Fruit fly (Drosophila melanogaster) whole organism, embryonic: ENCODE measurements around the gene CG33306.
A peak's percentile ranks its signal among the peaks of the same experiment; 100 is the strongest.

Experiments
- CG12155 ChIP-seq: fragments of 200-800 bp; sonication (Bioruptor generic); optimal IDR thresholded peaks from 3 replicates; lab custom pipeline; 2016; ENCODE audit warnings: missing biosample characterization, missing genetic modification characterization
- CG13287 ChIP-seq: fragments of 200-800 bp; sonication (Bioruptor generic); IDR thresholded peaks from 2 replicates; pipeline ENCODE4 v1.3.6; 2022; ENCODE audit warnings: missing biosample characterization, missing genetic modification characterization; ENCODE audit not compliant: partially characterized antibody
- CG14014 ChIP-seq: fragments of 200-800 bp; sonication (Bioruptor generic); IDR thresholded peaks from 2 replicates; pipeline ENCODE4 v1.3.6; 2022; ENCODE audit warnings: missing biosample characterization, missing genetic modification characterization
- CG14710 ChIP-seq: fragments of 200-800 bp; sonication (Bioruptor generic); optimal IDR thresholded peaks from 3 replicates; lab custom pipeline; 2019; ENCODE audit warnings: missing biosample characterization, mild to moderate bottlenecking, missing genetic modification characterization, moderate library complexity
- CG15696 ChIP-seq: fragments of 200-800 bp; sonication (Bioruptor generic); optimal IDR thresholded peaks from 2 replicates; lab custom pipeline; 2019; ENCODE audit warnings: missing biosample characterization, mild to moderate bottlenecking, missing genetic modification characterization, moderate library complexity
- CG17186 ChIP-seq: fragments of 200-800 bp; sonication (Bioruptor generic); optimal IDR thresholded peaks from 3 replicates; lab custom pipeline; 2017; ENCODE audit warnings: missing biosample characterization, missing genetic modification reagents, missing genetic modification characterization
- CG17385 ChIP-seq: fragments of 200-800 bp; sonication (Bioruptor generic); optimal IDR thresholded peaks from 3 replicates; lab custom pipeline; 2018; ENCODE audit warnings: missing biosample characterization, mild to moderate bottlenecking, missing genetic modification characterization
- CG17612 ChIP-seq: fragments of 200-800 bp; sonication (Bioruptor generic); IDR thresholded peaks from 2 replicates; pipeline ENCODE4 v1.3.6; 2022; ENCODE audit warnings: missing biosample characterization, missing genetic modification characterization
- CG18476 ChIP-seq: fragments of 200-800 bp; sonication (Bioruptor generic); optimal IDR thresholded peaks from 2 replicates; lab custom pipeline; 2016; ENCODE audit warnings: missing biosample characterization, mild to moderate bottlenecking, missing genetic modification characterization
- CG2116 ChIP-seq: fragments of 200-800 bp; sonication (Bioruptor generic); optimal IDR thresholded peaks from 3 replicates; lab custom pipeline; 2018; ENCODE audit warnings: missing biosample characterization, mild to moderate bottlenecking, missing genetic modification characterization
- CG34224 ChIP-seq: fragments of 200-800 bp; sonication (Bioruptor generic); IDR thresholded peaks from 3 replicates; pipeline ENCODE4 v1.3.6; 2022; ENCODE audit warnings: missing biosample characterization, missing genetic modification characterization; ENCODE audit not compliant: partially characterized antibody
- CG3847 ChIP-seq: fragments of 200-800 bp; sonication (Bioruptor generic); IDR thresholded peaks from 2 replicates; pipeline ENCODE4 v1.3.6; 2022; ENCODE audit warnings: missing biosample characterization, missing genetic modification characterization
- CG5953 ChIP-seq: fragments of 200-800 bp; sonication (Bioruptor generic); IDR thresholded peaks from 2 replicates; pipeline ENCODE4 v1.3.6; 2022; ENCODE audit warnings: missing biosample characterization, missing genetic modification characterization
- CG6254 ChIP-seq: fragments of 200-800 bp; sonication (Bioruptor generic); optimal IDR thresholded peaks from 3 replicates; lab custom pipeline; 2017; ENCODE audit warnings: mild to moderate bottlenecking, missing biosample characterization, missing genetic modification reagents, missing genetic modification characterization
- CG7963 ChIP-seq: fragments of 200-800 bp; sonication (Bioruptor generic); IDR thresholded peaks from 3 replicates; pipeline ENCODE4 v1.3.6; 2022; ENCODE audit warnings: missing biosample characterization, missing genetic modification characterization; ENCODE audit not compliant: partially characterized antibody
- CG7987 ChIP-seq: fragments of 200-800 bp; sonication (Bioruptor generic); optimal IDR thresholded peaks from 2 replicates; lab custom pipeline; 2018; ENCODE audit warnings: missing biosample characterization, mild to moderate bottlenecking, missing genetic modification characterization, moderate library complexity
- Dbx ChIP-seq: fragments of 200-800 bp; sonication (Bioruptor generic); IDR thresholded peaks from 3 replicates; pipeline ENCODE4 v1.3.6; 2022; ENCODE audit warnings: missing biosample characterization, missing genetic modification characterization
- Dll ChIP-seq: fragments of 200-800 bp; sonication (Bioruptor generic); IDR thresholded peaks from 4 replicates; pipeline ENCODE4 v1.3.6; 2022; ENCODE audit warnings: missing biosample characterization, missing genetic modification characterization; ENCODE audit not compliant: partially characterized antibody
- Doc3 ChIP-seq: fragments of 200-800 bp; sonication (Bioruptor generic); IDR thresholded peaks from 3 replicates; pipeline ENCODE4 v1.3.6; 2022; ENCODE audit warnings: missing biosample characterization, missing genetic modification characterization; ENCODE audit not compliant: partially characterized antibody
- Dref ChIP-seq: fragments of 200-800 bp; sonication (Bioruptor generic); IDR thresholded peaks from 2 replicates; pipeline ENCODE4 v1.3.6; 2022; ENCODE audit warnings: missing biosample characterization, missing genetic modification characterization
- E2f2 ChIP-seq: fragments of 200-800 bp; sonication (Bioruptor generic); IDR thresholded peaks from 2 replicates; pipeline ENCODE4 v1.3.6; 2022; ENCODE audit warnings: missing biosample characterization, missing genetic modification characterization
- Elba2 ChIP-seq: fragments of 200-800 bp; sonication (Bioruptor generic); optimal IDR thresholded peaks from 3 replicates; lab custom pipeline; 2016; ENCODE audit warnings: missing biosample characterization, missing genetic modification characterization
- HmgZ ChIP-seq: fragments of 200-800 bp; sonication (Bioruptor generic); optimal IDR thresholded peaks from 2 replicates; lab custom pipeline; 2018; ENCODE audit warnings: missing biosample characterization, mild to moderate bottlenecking, missing genetic modification characterization
- Hsf ChIP-seq: fragments of 200-800 bp; sonication (Bioruptor generic); optimal IDR thresholded peaks from 3 replicates; lab custom pipeline; 2016; ENCODE audit warnings: missing biosample characterization, missing genetic modification characterization
- Lhr ChIP-seq: fragments of 200-800 bp; sonication (Bioruptor generic); optimal IDR thresholded peaks from 3 replicates; lab custom pipeline; 2017; ENCODE audit warnings: mild to moderate bottlenecking, missing biosample characterization, missing genetic modification reagents, missing genetic modification characterization
- MBD-R2 ChIP-seq: fragments of 200-800 bp; sonication (Bioruptor generic); IDR thresholded peaks from 2 replicates; pipeline ENCODE4 v1.3.6; 2022; ENCODE audit warnings: missing biosample characterization, missing genetic modification characterization
- MESR4 ChIP-seq: fragments of 200-800 bp; sonication (Bioruptor generic); optimal IDR thresholded peaks from 2 replicates; lab custom pipeline; 2018; ENCODE audit warnings: missing biosample characterization, mild to moderate bottlenecking, missing genetic modification characterization, moderate library complexity
- Max ChIP-seq: fragments of 200-800 bp; sonication (Bioruptor generic); optimal IDR thresholded peaks from 2 replicates; lab custom pipeline; 2016; ENCODE audit warnings: missing biosample characterization, mild to moderate bottlenecking, missing genetic modification characterization
- Myb ChIP-seq: fragments of 200-800 bp; sonication (Bioruptor generic); optimal IDR thresholded peaks from 2 replicates; lab custom pipeline; 2016; ENCODE audit warnings: missing biosample characterization, missing genetic modification characterization
- NC2α ChIP-seq: fragments of 200-800 bp; sonication (Bioruptor generic); optimal IDR thresholded peaks from 2 replicates; lab custom pipeline; 2016; ENCODE audit warnings: missing biosample characterization, missing genetic modification characterization
- Nf-YA ChIP-seq: fragments of 200-800 bp; sonication (Bioruptor generic); IDR thresholded peaks from 2 replicates; pipeline ENCODE4 v1.3.6; 2022; ENCODE audit warnings: missing biosample characterization, missing genetic modification characterization
- Nf-YC ChIP-seq: fragments of 200-800 bp; optimal IDR thresholded peaks from 3 replicates; lab custom pipeline; 2019; ENCODE audit warnings: missing biosample characterization, mild to moderate bottlenecking, missing genetic modification characterization, moderate library complexity
- Pdp1 ChIP-seq, 2 experiments: fragments of 200-800 bp; sonication (Bioruptor generic); optimal IDR thresholded peaks; 3 replicates each; lab custom pipeline; 2016; ENCODE audit warnings: missing biosample characterization in 2 of 2, missing genetic modification characterization in 2 of 2, mild to moderate bottlenecking in 1 of 2, moderate library complexity in 1 of 2
- Poxn ChIP-seq: fragments of 200-800 bp; sonication (Bioruptor generic); IDR thresholded peaks from 2 replicates; pipeline ENCODE4 v1.3.6; 2022; ENCODE audit warnings: missing biosample characterization, missing genetic modification characterization
- Sry-δ ChIP-seq: fragments of 200-800 bp; sonication (Bioruptor generic); optimal IDR thresholded peaks from 2 replicates; lab custom pipeline; 2016; ENCODE audit warnings: missing biosample characterization, missing genetic modification characterization
- amos ChIP-seq: fragments of 200-800 bp; sonication (Bioruptor generic); IDR thresholded peaks from 2 replicates; pipeline ENCODE4 v1.3.6; 2022; ENCODE audit warnings: missing biosample characterization, missing genetic modification characterization; ENCODE audit not compliant: partially characterized antibody
- chinmo ChIP-seq: fragments of 200-800 bp; sonication (Bioruptor generic); IDR thresholded peaks from 4 replicates; pipeline ENCODE4 v1.3.6; 2022; ENCODE audit warnings: missing biosample characterization, missing genetic modification characterization; ENCODE audit not compliant: partially characterized antibody
- ci ChIP-seq: fragments of 200-800 bp; sonication (Bioruptor generic); IDR thresholded peaks from 3 replicates; pipeline ENCODE4 v1.3.6; 2022; ENCODE audit warnings: missing biosample characterization, missing genetic modification characterization
- crp ChIP-seq, 2 experiments: fragments of 200-800 bp; sonication (Bioruptor generic); optimal IDR thresholded peaks; 2 replicates in 1 of 2; 3 replicates in 1 of 2; lab custom pipeline; 2017; ENCODE audit warnings: missing biosample characterization in 2 of 2, missing genetic modification characterization in 2 of 2, mild to moderate bottlenecking in 1 of 2, moderate library complexity in 1 of 2
- fd3F ChIP-seq: fragments of 200-800 bp; sonication (Bioruptor generic); optimal IDR thresholded peaks from 2 replicates; lab custom pipeline; 2018; ENCODE audit warnings: missing biosample characterization, mild to moderate bottlenecking, missing genetic modification characterization, moderate library complexity
- gem ChIP-seq: fragments of 200-800 bp; sonication (Bioruptor generic); optimal IDR thresholded peaks from 2 replicates; lab custom pipeline; 2019; ENCODE audit warnings: missing biosample characterization, mild to moderate bottlenecking, missing genetic modification characterization, moderate library complexity
- gfzf ChIP-seq: fragments of 200-800 bp; sonication (Bioruptor generic); optimal IDR thresholded peaks from 2 replicates; lab custom pipeline; 2016; ENCODE audit warnings: missing biosample characterization, mild to moderate bottlenecking, missing genetic modification characterization, moderate library complexity
- knrl ChIP-seq: fragments of 200-800 bp; sonication (Bioruptor generic); IDR thresholded peaks from 3 replicates; pipeline ENCODE4 v1.3.6; 2022; ENCODE audit warnings: missing biosample characterization, missing genetic modification characterization; ENCODE audit not compliant: partially characterized antibody
- nmo ChIP-seq: fragments of 200-800 bp; sonication (Bioruptor generic); optimal IDR thresholded peaks from 2 replicates; lab custom pipeline; 2018; ENCODE audit warnings: missing biosample characterization, mild to moderate bottlenecking, missing genetic modification characterization, moderate library complexity
- pum ChIP-seq: fragments of 200-800 bp; sonication (Bioruptor generic); optimal IDR thresholded peaks from 2 replicates; lab custom pipeline; 2016; ENCODE audit warnings: missing biosample characterization, missing genetic modification characterization
- pzg ChIP-seq: fragments of 200-800 bp; sonication (Bioruptor generic); optimal IDR thresholded peaks from 3 replicates; lab custom pipeline; 2018; ENCODE audit warnings: missing biosample characterization, mild to moderate bottlenecking, missing genetic modification characterization, moderate library complexity
- repo ChIP-seq: fragments of 200-800 bp; sonication (Bioruptor generic); optimal IDR thresholded peaks from 2 replicates; lab custom pipeline; 2016; ENCODE audit warnings: missing biosample characterization, missing genetic modification characterization
- seq ChIP-seq: fragments of 200-800 bp; sonication (Bioruptor generic); IDR thresholded peaks from 2 replicates; pipeline ENCODE4 v1.3.6; 2022; ENCODE audit warnings: missing biosample characterization, missing genetic modification characterization
- sim ChIP-seq: fragments of 200-800 bp; sonication (Bioruptor generic); IDR thresholded peaks from 2 replicates; pipeline ENCODE4 v1.3.6; 2022; ENCODE audit warnings: missing biosample characterization, missing genetic modification characterization

CG33306 gene

dm6 chr2L:13813604-13814178 is 29.9 kb downstream of the CG33306 start, which contains the start of gene Sos (continued):
- TF ChIP-seq amos, result peak; percentile 17; the same call in 1 of the 2 replicates
- no peak for TF ChIP-seq chinmo
- TF ChIP-seq sim (GFP tag; lab: Robert Waterston, UW), result no peak
- TF ChIP-seq CG7963 (GFP tag; lab: Robert Waterston, UW), result no peak
- no peak for TF ChIP-seq fd3F (GFP tag; lab: Kevin White, UChicago)
- no peak for TF ChIP-seq gem (tag; lab: Kevin White, UChicago)
- TF ChIP-seq Poxn (GFP tag; lab: Robert Waterston, UW), result no peak
- TF ChIP-seq MESR4 (GFP tag; lab: Kevin White, UChicago), result peak; percentile 88
- no peak for TF ChIP-seq pum (GFP tag; lab: Kevin White, UChicago)
- no peak for TF ChIP-seq Nf-YA (GFP tag; lab: Robert Waterston, UW)
- TF ChIP-seq CG7987 (GFP tag; lab: Kevin White, UChicago), result no peak
- no peak for TF ChIP-seq Nf-YC (tag; lab: Kevin White, UChicago)
- TF ChIP-seq Dll, result 0 out of 4 replicates have a peak, but pooled peaks have one; percentile 12
- TF ChIP-seq Max (GFP tag; lab: Kevin White, UChicago), result no peak
- TF ChIP-seq CG5953 (GFP tag; lab: Robert Waterston, UW), result no peak
- TF ChIP-seq MBD-R2 (GFP tag; lab: Robert Waterston, UW), result peak; percentile 87
- peak; percentile 55 for TF ChIP-seq nmo (GFP tag; lab: Kevin White, UChicago)
- TF ChIP-seq Pdp1 (GFP tag; optimal IDR thresholded peaks at IDR 0.05; lab: Kevin White, UChicago), result peak in 1 of 2 experiments; percentile 17
- TF ChIP-seq CG34224 (GFP tag; lab: Robert Waterston, UW), result 0 out of 3 replicates have a peak, but pooled peaks have one; percentile 30
- peak; percentile 96 for TF ChIP-seq pzg (GFP tag; lab: Kevin White, UChicago)
- peak; percentile 33 for TF ChIP-seq Elba2 (GFP tag; lab: Kevin White, UChicago)
- no peak for TF ChIP-seq CG18476 (GFP tag; lab: Kevin White, UChicago)
- TF ChIP-seq CG12155 (GFP tag; lab: Kevin White, UChicago), result peak; percentile 37
- TF ChIP-seq CG17385 (GFP tag; lab: Kevin White, UChicago), result peak; percentile 99
- peak; percentile 9 for TF ChIP-seq CG17186 (GFP tag; lab: Kevin White, UChicago)
- TF ChIP-seq Dbx, result no peak
- no peak for TF ChIP-seq ci (GFP tag; lab: Robert Waterston, UW)
- TF ChIP-seq repo (GFP tag; lab: Kevin White, UChicago), result no peak
- TF ChIP-seq CG14710 (tag; lab: Kevin White, UChicago), result peak; percentile 60
- TF ChIP-seq Lhr (GFP tag; lab: Kevin White, UChicago), result peak; percentile 86
- peak; percentile 32 for TF ChIP-seq Sry-δ
- no peak for TF ChIP-seq NC2α (GFP tag; lab: Kevin White, UChicago)
- TF ChIP-seq Myb, result peak; percentile 95
- peak; percentile 38 for TF ChIP-seq CG2116 (GFP tag; lab: Kevin White, UChicago)
- TF ChIP-seq gfzf (GFP tag; lab: Kevin White, UChicago), result peak; percentile 94
- peak; percentile 92 for TF ChIP-seq E2f2 (GFP tag; lab: Robert Waterston, UW)
- TF ChIP-seq CG6254, result no peak
- TF ChIP-seq Doc3 (GFP tag; lab: Robert Waterston, UW), result no peak
- no peak for TF ChIP-seq CG17612 (GFP tag; lab: Robert Waterston, UW)
- no peak for TF ChIP-seq CG15696 (tag; lab: Kevin White, UChicago)
- no peak for TF ChIP-seq seq (GFP tag; lab: Robert Waterston, UW)
- TF ChIP-seq CG3847 (GFP tag; lab: Robert Waterston, UW), result peak; percentile 45; the same call in 1 of the 2 replicates
- no peak for TF ChIP-seq CG14014
- TF ChIP-seq CG13287 (GFP tag; lab: Robert Waterston, UW), result peak; percentile 53
- peak; percentile 57 for TF ChIP-seq HmgZ
- TF ChIP-seq Dref (GFP tag; lab: Robert Waterston, UW), result peak; percentile 54
- TF ChIP-seq crp (GFP tag; optimal IDR thresholded peaks at IDR 0.05; lab: Kevin White, UChicago), result no peak
- TF ChIP-seq Hsf (GFP tag; lab: Kevin White, UChicago), result no peak
- TF ChIP-seq knrl (GFP tag; lab: Robert Waterston, UW), result peak; percentile 22; the same call in 1 of the 3 replicates
